Worm (Caenorhabditis elegans): ENCODE measurements around the gene Y6G8.5.
"Not testable (repeated sequence)": the region's sequence is repeated elsewhere in the genome, so short reads cannot be mapped to it uniquely, and the experiment has no call there.

Y6G8.5 gene

ce11 chrV:17584352-17584843 lies 31.1 kb downstream of the Y6G8.5 start, which contains the start of gene fbxa-133:
Gene fbxa-133 (plus strand): TSS chrV:17584793.
- not testable (repeated sequence) for TF ChIP-seq blmp-1 (tag; optimal IDR thresholded peaks at IDR 0.05; ENCODE audit: insufficient read depth); fos-1 (tag; optimal IDR thresholded peaks at IDR 0.05); peb-1 (tag; optimal IDR thresholded peaks at IDR 0.05)

- TF ChIP-seq nhr-129 (tag; optimal IDR thresholded peaks at IDR 0.05) (no peak), F13H6.1 (tag; optimal IDR thresholded peaks at IDR 0.05) (no peak), elt-1 (tag; optimal IDR thresholded peaks at IDR 0.05) (no peak), mab-5 (tag; optimal IDR thresholded peaks at IDR 0.05) (no peak), sma-3 (GFP tag; optimal IDR thresholded peaks at IDR 0.05) (no peak)
Measured at ce11 chrV:17580017-17580416, 35.5 kb downstream of the Y6G8.5 start.

ce11 chrV:17566850-17567249 lies 48.7 kb downstream of the Y6G8.5 start, which contains the start of gene C38D9.2:
Gene C38D9.2 (plus strand): TSS chrV:17567150.
- no peak for TF ChIP-seq dmd-4 (tag; optimal IDR thresholded peaks at IDR 0.05)
- TF ChIP-seq aly-2 (tag; optimal IDR thresholded peaks at IDR 0.05): no peak
- no peak for TF ChIP-seq nhr-11 (tag; optimal IDR thresholded peaks at IDR 0.05)
- no peak for TF ChIP-seq mdl-1 (tag; optimal IDR thresholded peaks at IDR 0.05)
- TF ChIP-seq zag-1 (tag; optimal IDR thresholded peaks at IDR 0.05): no peak
- TF ChIP-seq snpc-4 (tag; optimal IDR thresholded peaks at IDR 0.05): no peak
- TF ChIP-seq sma-3 (GFP tag; optimal IDR thresholded peaks at IDR 0.05): no peak
- TF ChIP-seq ztf-11 (tag; optimal IDR thresholded peaks at IDR 0.05): no peak
- no peak for TF ChIP-seq nhr-23 (tag; optimal IDR thresholded peaks at IDR 0.05)
- no peak for TF ChIP-seq ama-1 (optimal IDR thresholded peaks at IDR 0.05)
- TF ChIP-seq ceh-82 (tag; optimal IDR thresholded peaks at IDR 0.05): no peak
- TF ChIP-seq lin-11 (tag; optimal IDR thresholded peaks at IDR 0.05): no peak

DNA sequence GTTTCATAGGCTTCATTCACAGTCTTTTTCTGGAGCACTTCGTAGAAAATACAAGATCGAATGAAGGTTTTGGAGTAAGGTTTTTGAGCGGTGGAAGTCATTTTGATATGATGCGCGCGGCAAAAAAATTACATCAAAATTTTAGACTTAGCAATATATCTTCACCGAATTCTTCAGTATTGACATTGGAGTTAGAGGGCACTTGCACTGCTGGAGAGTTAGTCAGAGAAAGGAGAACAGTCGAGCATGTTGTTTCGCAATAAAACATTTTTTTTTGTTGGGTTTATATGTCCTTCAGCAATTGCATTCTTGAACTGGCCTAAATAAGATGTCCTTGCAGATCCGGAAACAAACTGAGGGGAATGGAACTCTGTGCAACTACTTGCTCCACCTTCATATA lies 49.6 kb downstream of the Y6G8.5 start, which contains the start of gene fbxa-171:
TSS of gene fbxa-171 (minus strand) at position 101 of the 400 bp plus-strand sequence.
- TF ChIP-seq snpc-4 (tag; optimal IDR thresholded peaks at IDR 0.05) (no peak), lsy-2 (tag; optimal IDR thresholded peaks at IDR 0.05) (no peak)
